Worm (Caenorhabditis elegans) whole organism, L2 larva: Measurements from ENCODE around the gene M176.5.

ENCODE experiments used
- lin-11 ChIP-seq: fragments of 150-350 bp; sonication (generic microtip); optimal IDR thresholded peaks from 2 replicates; lab custom pipeline; 2014; ENCODE audit warnings: missing biosample characterization, missing genetic modification characterization, inconsistent platforms, mixed read lengths
- nhr-77 ChIP-seq: fragments of 150-350 bp; optimal IDR thresholded peaks from 2 replicates; lab custom pipeline; 2014; ENCODE audit warnings: missing biosample characterization, missing genetic modification characterization
- sem-4 ChIP-seq: fragments of 150-350 bp; optimal IDR thresholded peaks from 2 replicates; lab custom pipeline; 2014; ENCODE audit warnings: missing biosample characterization, missing genetic modification reagents, missing genetic modification characterization
- skn-1 ChIP-seq: sonication (generic microtip); optimal IDR thresholded peaks from 2 replicates; lab custom pipeline; 2017; ENCODE audit warnings: missing biosample characterization, missing genetic modification characterization

- no peak for TF ChIP-seq lin-11 (tag; lab: Kevin White, UChicago)
- TF ChIP-seq nhr-77 (tag; lab: Kevin White, UChicago) = no peak
- TF ChIP-seq sem-4 (tag; lab: Kevin White, UChicago) = no peak
- TF ChIP-seq skn-1 (tag; lab: Kevin White, UChicago) = no peak
These were observed 10.7 kb upstream of the M176.5 start, which contains the start of gene chil-13 for ce11 chrII:9438227-9438626.
